Fruit fly (Drosophila melanogaster) whole organism, prepupa: ENCODE results near the gene gce.

ENCODE experiments used
- CG10631 ChIP-seq: fragments of 200-800 bp; sonication (Bioruptor generic); optimal IDR thresholded peaks from 2 replicates; lab custom pipeline; 2016; ENCODE audit warnings: missing biosample characterization, missing genetic modification characterization
- CG11762 ChIP-seq: fragments of 200-800 bp; sonication (Bioruptor generic); optimal IDR thresholded peaks from 3 replicates; lab custom pipeline; 2016; ENCODE audit warnings: missing biosample characterization, missing genetic modification characterization; ENCODE audit not compliant: insufficient read depth
- CG15336 ChIP-seq: fragments of 200-800 bp; sonication (Bioruptor generic); IDR thresholded peaks from 2 replicates; pipeline ENCODE4 v1.3.6; 2022; ENCODE audit warnings: missing biosample characterization, missing genetic modification characterization
- CG1621 ChIP-seq: fragments of 200-800 bp; sonication (Bioruptor generic); optimal IDR thresholded peaks from 3 replicates; lab custom pipeline; 2018; ENCODE audit warnings: missing biosample characterization, mild to moderate bottlenecking, missing genetic modification characterization
- CG16779 ChIP-seq: fragments of 200-800 bp; sonication (Bioruptor generic); optimal IDR thresholded peaks from 3 replicates; lab custom pipeline; 2017; ENCODE audit warnings: missing biosample characterization, mild to moderate bottlenecking, missing genetic modification characterization
- CG3032 ChIP-seq: fragments of 200-800 bp; optimal IDR thresholded peaks from 2 replicates; lab custom pipeline; 2019; ENCODE audit warnings: missing biosample characterization, mild to moderate bottlenecking, missing genetic modification characterization, moderate library complexity
- CG31627 ChIP-seq: fragments of 200-800 bp; sonication (Bioruptor generic); optimal IDR thresholded peaks from 3 replicates; lab custom pipeline; 2016; ENCODE audit warnings: missing biosample characterization, missing genetic modification characterization
- CG32006 ChIP-seq: fragments of 200-800 bp; sonication (Bioruptor generic); optimal IDR thresholded peaks from 3 replicates; lab custom pipeline; 2017; ENCODE audit warnings: missing biosample characterization, mild to moderate bottlenecking, missing genetic modification characterization
- CG34406 ChIP-seq: fragments of 200-800 bp; sonication (Bioruptor generic); optimal IDR thresholded peaks from 3 replicates; lab custom pipeline; 2016; ENCODE audit warnings: missing biosample characterization, missing genetic modification characterization
- CG3919 ChIP-seq: fragments of 200-800 bp; sonication (Bioruptor generic); optimal IDR thresholded peaks from 3 replicates; lab custom pipeline; 2016; ENCODE audit warnings: missing biosample characterization, missing genetic modification characterization
- CG6792 ChIP-seq: fragments of 200-800 bp; sonication (Bioruptor generic); optimal IDR thresholded peaks from 3 replicates; lab custom pipeline; 2016; ENCODE audit warnings: missing biosample characterization, missing genetic modification characterization
- CG6808 ChIP-seq: fragments of 200-800 bp; sonication (Bioruptor generic); optimal IDR thresholded peaks from 3 replicates; lab custom pipeline; 2017; ENCODE audit warnings: missing biosample characterization, missing genetic modification characterization, mild to moderate bottlenecking, moderate library complexity, missing genetic modification reagents
- CG7368 ChIP-seq: fragments of 200-800 bp; sonication (Bioruptor generic); optimal IDR thresholded peaks from 3 replicates; lab custom pipeline; 2016; ENCODE audit warnings: missing biosample characterization, missing genetic modification characterization
- CG8119 ChIP-seq: fragments of 200-800 bp; sonication (Bioruptor generic); IDR thresholded peaks from 3 replicates; pipeline ENCODE4 v1.3.6; 2022; ENCODE audit warnings: missing biosample characterization, missing genetic modification characterization
- CG9139 ChIP-seq: fragments of 200-800 bp; sonication (Bioruptor generic); optimal IDR thresholded peaks from 3 replicates; lab custom pipeline; 2017; ENCODE audit warnings: missing biosample characterization, mild to moderate bottlenecking, missing genetic modification characterization
- Eip75B ChIP-seq: fragments of 200-800 bp; sonication (Bioruptor generic); optimal IDR thresholded peaks from 3 replicates; lab custom pipeline; 2016; ENCODE audit warnings: missing biosample characterization, missing genetic modification characterization
- Eip78C ChIP-seq: fragments of 200-800 bp; sonication (Bioruptor generic); peaks from one replicate; lab custom pipeline; 2016; ENCODE audit warnings: missing biosample characterization, missing genetic modification characterization
- Eip93F ChIP-seq: fragments of 200-800 bp; sonication (Bioruptor generic); optimal IDR thresholded peaks from 2 replicates; lab custom pipeline; 2016; ENCODE audit warnings: missing biosample characterization, mild to moderate bottlenecking, missing genetic modification characterization
- Ets21C ChIP-seq: fragments of 200-800 bp; sonication (Bioruptor generic); optimal IDR thresholded peaks from 3 replicates; lab custom pipeline; 2016; ENCODE audit warnings: missing biosample characterization, missing genetic modification characterization
- Ets96B ChIP-seq: fragments of 200-800 bp; optimal IDR thresholded peaks from 2 replicates; lab custom pipeline; 2019; ENCODE audit warnings: missing biosample characterization, mild to moderate bottlenecking, missing genetic modification characterization, moderate library complexity
- Gug ChIP-seq: fragments of 200-800 bp; sonication (Bioruptor generic); IDR thresholded peaks from 2 replicates; pipeline ENCODE4 v1.3.6; 2022; ENCODE audit warnings: missing biosample characterization, missing genetic modification characterization
- Hr38 ChIP-seq: sonication (Bioruptor generic); optimal IDR thresholded peaks from 2 replicates; lab custom pipeline; 2016; ENCODE audit warnings: missing biosample characterization, missing genetic modification characterization
- Hr39 ChIP-seq: fragments of 200-800 bp; sonication (Bioruptor generic); optimal IDR thresholded peaks from 2 replicates; lab custom pipeline; 2016; ENCODE audit warnings: missing biosample characterization, missing genetic modification characterization
- Hr4 ChIP-seq: fragments of 200-800 bp; sonication (Bioruptor generic); optimal IDR thresholded peaks from 3 replicates; lab custom pipeline; 2016; ENCODE audit warnings: missing biosample characterization, missing genetic modification characterization
- Met ChIP-seq: fragments of 200-800 bp; sonication (Bioruptor generic); optimal IDR thresholded peaks from 3 replicates; lab custom pipeline; 2016; ENCODE audit warnings: missing biosample characterization, missing genetic modification characterization
- Smox ChIP-seq: fragments of 200-800 bp; sonication (Bioruptor generic); optimal IDR thresholded peaks from 3 replicates; lab custom pipeline; 2016; ENCODE audit warnings: missing biosample characterization, missing genetic modification characterization
- Sox15 ChIP-seq: fragments of 200-800 bp; sonication (Bioruptor generic); optimal IDR thresholded peaks from 3 replicates; lab custom pipeline; 2016; ENCODE audit warnings: missing biosample characterization, missing genetic modification characterization
- achi ChIP-seq: fragments of 200-800 bp; sonication (Bioruptor generic); optimal IDR thresholded peaks from 3 replicates; lab custom pipeline; 2016; ENCODE audit warnings: missing biosample characterization, missing genetic modification characterization
- acj6 ChIP-seq: fragments of 200-800 bp; sonication (Bioruptor generic); optimal IDR thresholded peaks from 3 replicates; lab custom pipeline; 2016; ENCODE audit warnings: missing biosample characterization, missing genetic modification characterization
- cyc ChIP-seq: fragments of 200-800 bp; sonication (Bioruptor generic); optimal IDR thresholded peaks from 3 replicates; lab custom pipeline; 2016; ENCODE audit warnings: missing biosample characterization, missing genetic modification characterization
- dac ChIP-seq: fragments of 200-800 bp; sonication (Bioruptor generic); optimal IDR thresholded peaks from 2 replicates; lab custom pipeline; 2017; ENCODE audit warnings: missing biosample characterization, mild to moderate bottlenecking, missing genetic modification characterization
- dsx ChIP-seq: fragments of 200-800 bp; optimal IDR thresholded peaks from 3 replicates; lab custom pipeline; 2019; ENCODE audit warnings: missing biosample characterization, mild to moderate bottlenecking, missing genetic modification characterization, moderate library complexity; ENCODE audit not compliant: poor library complexity, severe bottlenecking
- fd59A ChIP-seq: fragments of 200-800 bp; sonication (Bioruptor generic); optimal IDR thresholded peaks from 2 replicates; lab custom pipeline; 2017; ENCODE audit warnings: missing biosample characterization, mild to moderate bottlenecking, missing genetic modification characterization, missing genetic modification reagents
- fkh ChIP-seq: fragments of 200-800 bp; sonication (Bioruptor generic); optimal IDR thresholded peaks from 3 replicates; lab custom pipeline; 2017; ENCODE audit warnings: missing biosample characterization, mild to moderate bottlenecking, missing genetic modification characterization, moderate library complexity
- lz ChIP-seq: fragments of 200-800 bp; sonication (Bioruptor generic); optimal IDR thresholded peaks from 3 replicates; lab custom pipeline; 2016; ENCODE audit warnings: missing biosample characterization, missing genetic modification characterization
- pdm3 ChIP-seq: fragments of 200-800 bp; sonication (Bioruptor generic); optimal IDR thresholded peaks from 3 replicates; lab custom pipeline; 2016; ENCODE audit warnings: missing biosample characterization, missing genetic modification characterization
- salr ChIP-seq, 2 experiments: fragments of 200-800 bp; sonication (Bioruptor generic); optimal IDR thresholded peaks; 3 replicates each; lab custom pipeline; 2016 to 2018; ENCODE audit warnings: missing biosample characterization in 2 of 2, missing genetic modification characterization in 2 of 2, mild to moderate bottlenecking in 1 of 2
- spab ChIP-seq: fragments of 200-800 bp; sonication (Bioruptor generic); optimal IDR thresholded peaks from 2 replicates; lab custom pipeline; 2017; ENCODE audit warnings: missing biosample characterization, mild to moderate bottlenecking, missing genetic modification characterization, missing genetic modification reagents
- ss ChIP-seq, 2 experiments: fragments of 200-800 bp; sonication (Bioruptor generic); optimal IDR thresholded peaks; 2 replicates in 1 of 2; 3 replicates in 1 of 2; lab custom pipeline; 2017 to 2018; ENCODE audit warnings: mild to moderate bottlenecking in 2 of 2, missing biosample characterization in 2 of 2, missing genetic modification characterization in 2 of 2, moderate library complexity in 1 of 2
- svp ChIP-seq: fragments of 200-800 bp; sonication (Bioruptor generic); peaks from one replicate; lab custom pipeline; 2016; ENCODE audit warnings: missing biosample characterization, missing genetic modification characterization
- topi ChIP-seq: fragments of 200-800 bp; sonication (Bioruptor generic); optimal IDR thresholded peaks from 3 replicates; lab custom pipeline; 2016; ENCODE audit warnings: missing biosample characterization, missing genetic modification characterization
- vri ChIP-seq: fragments of 200-800 bp; sonication (Bioruptor generic); optimal IDR thresholded peaks from 3 replicates; lab custom pipeline; 2016; ENCODE audit warnings: missing biosample characterization, mild to moderate bottlenecking, missing genetic modification characterization

The gce gene

dm6 chrX:15352692-15353091 lies 55.1 kb downstream of the gce start:
- TF ChIP-seq ss (GFP tag; optimal IDR thresholded peaks at IDR 0.05; lab: Kevin White, UChicago) (no peak), achi (GFP tag; lab: Kevin White, UChicago) (no peak), svp (GFP tag; lab: Kevin White, UChicago) (no peak), CG11762 (GFP tag; lab: Kevin White, UChicago) (no peak)

dm6 chrX:15353654-15354053 lies 56.1 kb downstream of the gce start:
- TF ChIP-seq salr (GFP tag; optimal IDR thresholded peaks at IDR 0.05; lab: Kevin White, UChicago) (no peak), CG3032 (tag; lab: Kevin White, UChicago) (no peak), CG16779 (tag; lab: Kevin White, UChicago) (no peak), vri (GFP tag; lab: Kevin White, UChicago) (no peak), dsx (GFP tag; lab: Kevin White, UChicago) (no peak), svp (GFP tag; lab: Kevin White, UChicago) (no peak), CG15336 (GFP tag; lab: Robert Waterston, UW) (no peak)

dm6 chrX:15356410-15356809 lies 58.8 kb downstream of the gce start:
- TF ChIP-seq Eip93F: no peak
- TF ChIP-seq Sox15 (GFP tag; lab: Kevin White, UChicago): no peak
- TF ChIP-seq Ets96B (tag; lab: Kevin White, UChicago): no peak
- no peak for TF ChIP-seq dac (GFP tag; lab: Kevin White, UChicago)
- TF ChIP-seq Ets21C (GFP tag; lab: Kevin White, UChicago): no peak
- TF ChIP-seq CG31627 (GFP tag; lab: Kevin White, UChicago): no peak

dm6 chrX:15360961-15361360 lies 63.4 kb downstream of the gce start, which contains the start of gene Pp1-13C:
Pp1-13C (minus strand) TSS chrX:15361061.
- TF ChIP-seq CG1621 (tag; lab: Kevin White, UChicago): no peak
- no peak for TF ChIP-seq Eip78C
- no peak for TF ChIP-seq Hr4 (GFP tag; lab: Kevin White, UChicago)
- no peak for TF ChIP-seq lz
- TF ChIP-seq, all 60 proteins: peak for 0

- TF ChIP-seq CG6792: no peak
- TF ChIP-seq Gug (GFP tag; lab: Robert Waterston, UW): no peak
- no peak for TF ChIP-seq Met (GFP tag; lab: Kevin White, UChicago)
- TF ChIP-seq fkh (GFP tag; lab: Kevin White, UChicago): no peak
- TF ChIP-seq cyc (GFP tag; lab: Kevin White, UChicago): no peak
- TF ChIP-seq topi (GFP tag; lab: Kevin White, UChicago): no peak
- TF ChIP-seq ss (GFP tag; optimal IDR thresholded peaks at IDR 0.05; lab: Kevin White, UChicago): peak in 1 of 2 experiments; percentile 20
- TF ChIP-seq CG6808 (GFP tag; lab: Kevin White, UChicago): no peak
- TF ChIP-seq CG11762 (GFP tag; lab: Kevin White, UChicago): no peak
- TF ChIP-seq CG32006 (GFP tag; lab: Kevin White, UChicago): no peak
- TF ChIP-seq Hr4 (GFP tag; lab: Kevin White, UChicago): no peak
- no peak for TF ChIP-seq svp (GFP tag; lab: Kevin White, UChicago)
- no peak for TF ChIP-seq spab (GFP tag; lab: Kevin White, UChicago)
- TF ChIP-seq CG3032 (tag; lab: Kevin White, UChicago): peak; percentile 20
- no peak for TF ChIP-seq dsx (GFP tag; lab: Kevin White, UChicago)
- TF ChIP-seq acj6 (GFP tag; lab: Kevin White, UChicago): peak; percentile 27
- TF ChIP-seq CG16779 (tag; lab: Kevin White, UChicago): no peak
- TF ChIP-seq CG15336 (GFP tag; lab: Robert Waterston, UW): no peak
- no peak for TF ChIP-seq achi (GFP tag; lab: Kevin White, UChicago)
- TF ChIP-seq CG8119: no peak
- TF ChIP-seq pdm3 (GFP tag; lab: Kevin White, UChicago): no peak
- TF ChIP-seq CG9139: no peak
- TF ChIP-seq fd59A (GFP tag; lab: Kevin White, UChicago): no peak
- TF ChIP-seq CG3919 (GFP tag; lab: Kevin White, UChicago): peak; percentile 12
- no peak for TF ChIP-seq Hr38
- TF ChIP-seq lz: no peak
- TF ChIP-seq Eip93F: no peak
- TF ChIP-seq Eip75B: no peak
- peak; percentile 21 for TF ChIP-seq Eip78C
- no peak for TF ChIP-seq CG7368
- TF ChIP-seq CG10631 (GFP tag; lab: Kevin White, UChicago): no peak
- TF ChIP-seq CG34406 (GFP tag; lab: Kevin White, UChicago): no peak
- no peak for TF ChIP-seq Smox (GFP tag; lab: Kevin White, UChicago)
- no peak for TF ChIP-seq Hr39 (GFP tag; lab: Kevin White, UChicago)
Measured at dm6 chrX:15363649-15364048, 66.1 kb downstream of the gce start.
